Fruit fly (Drosophila melanogaster): ENCODE data around the gene Mdr65.

Gene Mdr65

dm6 chr3L:6220187-6220586 lies 25.4 kb downstream of the Mdr65 start, which contains the start of gene CG33946 (continued):
- peak; percentile 82 for TF ChIP-seq cyc (GFP tag; optimal IDR thresholded peaks at IDR 0.05)
- TF ChIP-seq Blimp-1 (GFP tag; optimal IDR thresholded peaks at IDR 0.05), result peak; percentile 44
- TF ChIP-seq Met (GFP tag; optimal IDR thresholded peaks at IDR 0.05), result peak; percentile 70
- TF ChIP-seq pdm3 (GFP tag; optimal IDR thresholded peaks at IDR 0.05), result peak; percentile 53
- peak; percentile 71 for TF ChIP-seq CG11294 (GFP tag; IDR thresholded peaks at IDR 0.05)
- peak; percentile 60 for TF ChIP-seq Hr4 (GFP tag; optimal IDR thresholded peaks at IDR 0.05)
- TF ChIP-seq CG3032 (tag; optimal IDR thresholded peaks at IDR 0.05), result peak; percentile 3
- no peak for TF ChIP-seq dac (GFP tag; optimal IDR thresholded peaks at IDR 0.05)

- TF ChIP-seq CG6276 (GFP tag; optimal IDR thresholded peaks at IDR 0.05) (peak; percentile 1), Sox102F (GFP tag; optimal IDR thresholded peaks at IDR 0.05) (peak; percentile 8), CG8119 (GFP tag; IDR thresholded peaks at IDR 0.05) (peak; percentile 49; the same call in 2 of the 3 replicates), CG15336 (GFP tag; IDR thresholded peaks at IDR 0.05) (peak; percentile 66; the same call in 1 of the 2 replicates), CG8319 (GFP tag; optimal IDR thresholded peaks at IDR 0.05) (no peak), CG6854 (GFP tag; optimal IDR thresholded peaks at IDR 0.05) (peak; percentile 68), CG16779 (tag; optimal IDR thresholded peaks at IDR 0.05) (peak; percentile 46), spab (GFP tag; optimal IDR thresholded peaks at IDR 0.05) (peak; percentile 18), Eip78C (GFP tag) (peak; percentile 25), CG6808 (GFP tag; optimal IDR thresholded peaks at IDR 0.05) (peak; percentile 45), CG9139 (GFP tag; optimal IDR thresholded peaks at IDR 0.05) (peak; percentile 55), Hr4 (GFP tag; optimal IDR thresholded peaks at IDR 0.05) (no peak), cyc (GFP tag; optimal IDR thresholded peaks at IDR 0.05) (no peak), CG6163 (GFP tag; IDR thresholded peaks at IDR 0.05) (peak; percentile 71; the same call in 2 of the 3 replicates), eg (GFP tag; IDR thresholded peaks at IDR 0.05) (peak; percentile 45; the same call in 1 of the 3 replicates), dsx (GFP tag; optimal IDR thresholded peaks at IDR 0.05; ENCODE audit: poor library complexity, severe bottlenecking) (peak; percentile 14), OdsH (GFP tag; optimal IDR thresholded peaks at IDR 0.05) (no peak), CG10669 (GFP tag; optimal IDR thresholded peaks at IDR 0.05) (peak; percentile 9), CG11902 (GFP tag; optimal IDR thresholded peaks at IDR 0.05) (no peak), Ets96B (tag; optimal IDR thresholded peaks at IDR 0.05) (peak; percentile 21), net (GFP tag; optimal IDR thresholded peaks at IDR 0.05) (peak; percentile 50), Eip75B (GFP tag; optimal IDR thresholded peaks at IDR 0.05) (peak; percentile 22), fkh (GFP tag; optimal IDR thresholded peaks at IDR 0.05) (peak; percentile 81), ss (GFP tag; optimal IDR thresholded peaks at IDR 0.05) (peak; percentile 64 to 66), CG1621 (tag; optimal IDR thresholded peaks at IDR 0.05) (peak; percentile 61)
Measured at dm6 chr3L:6218517-6219155, 26.9 kb downstream of the Mdr65 start.

- TF ChIP-seq Gug (GFP tag; IDR thresholded peaks at IDR 0.05) (no peak), Smox (GFP tag; optimal IDR thresholded peaks at IDR 0.05) (no peak), CG32006 (GFP tag; optimal IDR thresholded peaks at IDR 0.05) (no peak), CG15336 (GFP tag; IDR thresholded peaks at IDR 0.05) (no peak; the same call in 1 of the 2 replicates), CG11294 (GFP tag; IDR thresholded peaks at IDR 0.05) (no peak), CG7368 (GFP tag; optimal IDR thresholded peaks at IDR 0.05) (no peak), dsx (GFP tag; optimal IDR thresholded peaks at IDR 0.05; ENCODE audit: poor library complexity, severe bottlenecking) (no peak), lz (GFP tag; optimal IDR thresholded peaks at IDR 0.05) (no peak), Hr38 (GFP tag; optimal IDR thresholded peaks at IDR 0.05) (no peak), achi (GFP tag; optimal IDR thresholded peaks at IDR 0.05) (peak; percentile 7), Lpt (GFP tag; optimal IDR thresholded peaks at IDR 0.05) (no peak), CG8632 (GFP tag; optimal IDR thresholded peaks at IDR 0.05) (no peak), net (GFP tag; optimal IDR thresholded peaks at IDR 0.05) (no peak), CG11902 (GFP tag; optimal IDR thresholded peaks at IDR 0.05) (no peak), CG6808 (GFP tag; optimal IDR thresholded peaks at IDR 0.05) (no peak), Blimp-1 (GFP tag; optimal IDR thresholded peaks at IDR 0.05) (peak; percentile 67), CG34406 (GFP tag; optimal IDR thresholded peaks at IDR 0.05) (no peak), esn (GFP tag; optimal IDR thresholded peaks at IDR 0.05) (no peak), CG3032 (tag; optimal IDR thresholded peaks at IDR 0.05) (no peak), eg (GFP tag; IDR thresholded peaks at IDR 0.05) (peak; percentile 14; the same call in 1 of the 3 replicates), spab (GFP tag; optimal IDR thresholded peaks at IDR 0.05) (no peak), CG1621 (tag; optimal IDR thresholded peaks at IDR 0.05) (no peak), Ets96B (tag; optimal IDR thresholded peaks at IDR 0.05) (no peak), CG10669 (GFP tag; optimal IDR thresholded peaks at IDR 0.05) (no peak), Eip78C (GFP tag) (no peak), acj6 (GFP tag; optimal IDR thresholded peaks at IDR 0.05) (no peak), CG6792 (GFP tag; optimal IDR thresholded peaks at IDR 0.05) (no peak), vri (GFP tag; optimal IDR thresholded peaks at IDR 0.05) (peak; percentile 25), Eip75B (GFP tag; optimal IDR thresholded peaks at IDR 0.05) (no peak)
Measured at dm6 chr3L:6217806-6218205, 27.7 kb downstream of the Mdr65 start, which contains the start of gene LanA. Gene LanA (minus strand): TSS chr3L:6218022.

All from whole organism, prepupa.